Worm (Caenorhabditis elegans) whole organism, L2 larva: ENCODE measurements around the gene Y60C6A.3.

ENCODE experiments used
- ceh-82 ChIP-seq: fragments of 150-350 bp; optimal IDR thresholded peaks from 2 replicates; lab custom pipeline; 2014; ENCODE audit warnings: missing biosample characterization, missing genetic modification characterization
- elt-1 ChIP-seq: fragments of 150-350 bp; optimal IDR thresholded peaks from 2 replicates; lab custom pipeline; 2014; ENCODE audit warnings: missing biosample characterization, missing genetic modification characterization
- nhr-10 ChIP-seq: sonication (generic microtip); optimal IDR thresholded peaks from 2 replicates; lab custom pipeline; 2017; ENCODE audit warnings: missing biosample characterization, missing genetic modification characterization
- nhr-25 ChIP-seq: fragments of 150-350 bp; sonication (generic microtip); optimal IDR thresholded peaks from 3 replicates; lab custom pipeline; 2014; ENCODE audit warnings: missing biosample characterization, missing genetic modification characterization
- unc-39 ChIP-seq: fragments of 150-350 bp; optimal IDR thresholded peaks from 2 replicates; lab custom pipeline; 2014; ENCODE audit warnings: missing biosample characterization, missing genetic modification characterization
- ztf-4 ChIP-seq: fragments of 150-350 bp; optimal IDR thresholded peaks from 2 replicates; lab custom pipeline; 2014; ENCODE audit warnings: missing biosample characterization, missing genetic modification characterization

DNA sequence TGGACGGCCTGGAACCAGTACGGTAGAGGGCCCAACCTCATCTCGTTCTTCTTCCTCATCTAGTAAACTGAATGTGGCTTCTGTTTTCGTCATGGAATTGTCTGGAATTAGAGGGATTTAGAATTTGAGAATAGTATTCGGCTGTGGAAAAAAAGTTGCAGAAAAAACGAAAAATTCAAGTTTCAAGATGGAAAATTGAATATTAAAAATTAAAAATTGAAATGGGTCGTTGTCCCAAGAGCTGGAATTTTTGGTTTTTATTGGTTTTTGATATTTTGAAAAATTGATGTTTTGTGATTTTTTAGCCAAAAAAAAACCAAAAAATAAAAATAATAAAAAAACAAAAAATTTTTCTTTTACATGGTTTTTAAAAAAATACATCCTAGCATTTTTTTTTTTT lies 20.2 kb downstream of the Y60C6A.3 start, which contains the start of gene R02F11.3:
- TF ChIP-seq ztf-4 (tag; lab: Kevin White, UChicago) (no peak), ceh-82 (tag; lab: Kevin White, UChicago) (no peak), elt-1 (tag; lab: Kevin White, UChicago) (no peak), nhr-10 (tag; lab: Kevin White, UChicago) (no peak), unc-39 (tag; lab: Kevin White, UChicago) (no peak), nhr-25 (tag; lab: Kevin White, UChicago) (no peak)
